Worm (Caenorhabditis elegans): ENCODE data around the gene miz-1.

DNA sequence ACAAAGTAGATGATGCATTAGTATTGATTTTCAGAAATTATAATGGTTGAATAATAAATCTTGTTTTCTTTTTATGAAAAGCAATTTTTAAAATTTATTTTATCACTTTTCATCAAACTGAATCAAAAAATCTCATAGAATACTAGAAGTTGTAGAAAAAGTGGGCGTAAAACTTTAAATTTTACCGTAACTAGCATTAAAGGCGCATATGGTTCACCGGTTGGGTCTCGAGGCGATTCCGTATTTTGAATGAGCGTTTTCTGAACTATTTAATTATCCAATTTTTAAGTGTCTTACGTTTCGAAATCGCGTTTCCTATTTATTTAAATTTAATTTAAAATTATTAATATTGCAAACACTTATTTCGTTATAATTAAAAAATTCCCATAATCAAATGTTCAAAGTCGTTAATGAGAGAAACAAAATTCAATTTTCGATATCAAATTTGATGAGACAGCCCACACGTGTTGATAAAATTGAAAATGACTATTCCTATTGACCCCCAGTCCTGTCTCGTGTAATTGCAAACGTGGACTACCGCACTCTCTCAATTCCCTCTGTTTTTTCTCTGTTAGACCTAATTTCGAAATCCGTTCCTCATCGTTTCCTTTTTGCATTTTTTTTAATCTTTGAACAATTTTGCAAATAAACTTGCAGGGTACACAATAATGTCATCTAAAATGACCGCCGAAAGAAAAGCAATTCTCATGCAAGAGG is 46.3 kb downstream of the miz-1 start, which contains the start of the genes T11G6.2 and hars-1:
- TF ChIP-seq lin-13 (tag; optimal IDR thresholded peaks at IDR 0.05) (no peak), nhr-76 (tag; optimal IDR thresholded peaks at IDR 0.05) (no peak), snpc-4 (tag; optimal IDR thresholded peaks at IDR 0.05) (no peak), unc-62 (GFP tag; optimal IDR thresholded peaks at IDR 0.05) (no peak), lin-32 (GFP tag; optimal IDR thresholded peaks at IDR 0.05) (no peak), nhr-237 (tag; optimal IDR thresholded peaks at IDR 0.05) (no peak), nhr-12 (tag; optimal IDR thresholded peaks at IDR 0.05) (no peak), ceh-43 (GFP tag; optimal IDR thresholded peaks at IDR 0.05) (no peak), lsy-2 (tag; optimal IDR thresholded peaks at IDR 0.05) (no peak), sptf-1 (tag; optimal IDR thresholded peaks at IDR 0.05) (no peak), tbx-8 (GFP tag; optimal IDR thresholded peaks at IDR 0.05) (no peak), ztf-11 (tag; optimal IDR thresholded peaks at IDR 0.05) (no peak), elt-3 (tag; optimal IDR thresholded peaks at IDR 0.05) (no peak)

Measured in whole organism, mixed stage, embryonic.